Worm (Caenorhabditis elegans) whole organism, L2 larva: Measurements from ENCODE around the gene F40A3.3.

Experiments
- ZK546.5 ChIP-seq: sonication (generic microtip); optimal IDR thresholded peaks from 2 replicates; lab custom pipeline; 2017; ENCODE audit warnings: missing biosample characterization, missing genetic modification characterization
- ceh-82 ChIP-seq: fragments of 150-350 bp; optimal IDR thresholded peaks from 2 replicates; lab custom pipeline; 2014; ENCODE audit warnings: missing biosample characterization, missing genetic modification characterization
- lin-11 ChIP-seq: fragments of 150-350 bp; sonication (generic microtip); optimal IDR thresholded peaks from 2 replicates; lab custom pipeline; 2014; ENCODE audit warnings: missing biosample characterization, missing genetic modification characterization, inconsistent platforms, mixed read lengths
- lin-13 ChIP-seq: fragments of 150-350 bp; optimal IDR thresholded peaks from 2 replicates; lab custom pipeline; 2014; ENCODE audit warnings: missing biosample characterization, missing genetic modification reagents, missing genetic modification characterization
- skn-1 ChIP-seq: sonication (generic microtip); optimal IDR thresholded peaks from 2 replicates; lab custom pipeline; 2017; ENCODE audit warnings: missing biosample characterization, missing genetic modification characterization
- zag-1 ChIP-seq: fragments of 150-350 bp; optimal IDR thresholded peaks from 2 replicates; lab custom pipeline; 2014; ENCODE audit warnings: missing biosample characterization, missing genetic modification characterization
- ztf-4 ChIP-seq: fragments of 150-350 bp; optimal IDR thresholded peaks from 2 replicates; lab custom pipeline; 2014; ENCODE audit warnings: missing biosample characterization, missing genetic modification characterization

DNA sequence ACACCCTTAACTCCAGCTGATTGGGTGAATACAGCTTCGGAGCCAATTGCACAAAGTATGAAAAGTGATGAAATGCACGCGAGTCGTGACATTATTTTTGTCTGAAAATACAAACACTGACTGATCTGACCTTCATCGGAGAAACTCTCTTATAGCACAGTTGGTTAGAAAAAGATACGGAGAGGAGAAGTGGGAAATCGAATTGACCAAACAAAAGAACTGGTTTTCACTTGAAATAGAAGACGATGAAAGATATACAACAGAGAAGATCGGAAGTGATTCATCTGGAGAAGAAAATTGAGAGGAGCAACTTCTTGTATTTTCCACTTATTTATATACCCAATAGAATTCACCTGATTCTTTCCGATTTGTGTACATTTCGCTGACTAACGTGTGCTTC, 39.4 kb upstream of the F40A3.3 start, which contains the start of gene ttr-33:
- no peak for TF ChIP-seq skn-1 (tag; lab: Kevin White, UChicago)
- TF ChIP-seq zag-1 (tag; lab: Kevin White, UChicago) = no peak
- TF ChIP-seq lin-11 (tag; lab: Kevin White, UChicago) = no peak
- TF ChIP-seq ceh-82 (tag; lab: Kevin White, UChicago) = no peak
- TF ChIP-seq ztf-4 (tag; lab: Kevin White, UChicago) = no peak
- no peak for TF ChIP-seq ZK546.5 (tag; lab: Kevin White, UChicago)
- no peak for TF ChIP-seq lin-13 (GFP tag; lab: Kevin White, UChicago)
